Worm (Caenorhabditis elegans) whole organism, young adult: Measurements from ENCODE around the gene ZK1320.3.

Experiments used
- B0336.3 ChIP-seq: fragments of 200-800 bp; sonication (Bioruptor generic); IDR thresholded peaks from 2 replicates; pipeline ENCODE4 v1.3.6; 2022; ENCODE audit warnings: missing genetic modification characterization, missing compliant biosample characterization
- C06A6.2 ChIP-seq: fragments of 200-800 bp; sonication (Bioruptor generic); conservative IDR thresholded peaks from 2 replicates; pipeline ENCODE4 v1.3.6; 2022; ENCODE audit warnings: missing genetic modification characterization, missing compliant biosample characterization
- F23B12.7 ChIP-seq: sonication (generic microtip); optimal IDR thresholded peaks from 2 replicates; lab custom pipeline; 2017; ENCODE audit warnings: missing genetic modification characterization, mild to moderate bottlenecking, missing compliant biosample characterization, antibody characterized with exemption, moderate library complexity; ENCODE audit not compliant: insufficient read depth
- K11D2.4 ChIP-seq: fragments of 200-800 bp; sonication (Bioruptor generic); IDR thresholded peaks from 2 replicates; pipeline ENCODE4 v1.3.6; 2022; ENCODE audit warnings: missing genetic modification reagents, missing genetic modification characterization, missing compliant biosample characterization
- K12H6.12 ChIP-seq: fragments of 200-800 bp; sonication (Bioruptor generic); optimal IDR thresholded peaks from 2 replicates; lab custom pipeline; 2018; ENCODE audit warnings: mild to moderate bottlenecking, missing genetic modification characterization, missing compliant biosample characterization
- aptf-2 ChIP-seq: fragments of 200-800 bp; sonication (Bioruptor generic); conservative IDR thresholded peaks from 2 replicates; pipeline ENCODE4 v1.3.6; 2022; ENCODE audit warnings: missing genetic modification reagents, missing genetic modification characterization, missing compliant biosample characterization
- attf-3 ChIP-seq: fragments of 200-800 bp; sonication (Bioruptor generic); conservative IDR thresholded peaks from 2 replicates; pipeline ENCODE4 v1.3.6; 2022; ENCODE audit warnings: missing genetic modification reagents, missing genetic modification characterization, missing compliant biosample characterization
- attf-6 ChIP-seq: fragments of 200-800 bp; sonication (Bioruptor generic); IDR thresholded peaks from 2 replicates; pipeline ENCODE4 v1.3.6; 2022; ENCODE audit warnings: missing genetic modification reagents, missing genetic modification characterization, missing compliant biosample characterization
- bed-2 ChIP-seq: fragments of 200-800 bp; sonication (Bioruptor generic); IDR thresholded peaks from 2 replicates; pipeline ENCODE4 v1.3.6; 2022; ENCODE audit warnings: missing genetic modification reagents, missing genetic modification characterization, missing compliant biosample characterization
- cebp-1 ChIP-seq, 2 experiments: fragments of 200-800 bp in 1 of 2; sonication (Bioruptor generic) in 1 of 2; sonication (generic microtip) in 1 of 2; IDR thresholded peaks in 1 of 2; optimal IDR thresholded peaks in 1 of 2; 2 replicates each; pipeline versions ENCODE4 v1.3.6 to Lab custom; 2017 to 2022; ENCODE audit warnings: missing compliant biosample characterization in 2 of 2, missing genetic modification characterization in 2 of 2, mild to moderate bottlenecking in 1 of 2, missing genetic modification reagents in 1 of 2, moderate library complexity in 1 of 2
- ceh-91 ChIP-seq: fragments of 200-800 bp; sonication (Bioruptor generic); IDR thresholded peaks from 2 replicates; pipeline ENCODE4 v1.3.6; 2022; ENCODE audit warnings: missing genetic modification reagents, missing genetic modification characterization, missing compliant biosample characterization
- die-1 ChIP-seq: sonication (generic microtip); optimal IDR thresholded peaks from 2 replicates; lab custom pipeline; 2016; ENCODE audit warnings: missing genotype, mild to moderate bottlenecking, missing genetic modification characterization, missing compliant biosample characterization
- dpl-1 ChIP-seq: fragments of 150-350 bp; optimal IDR thresholded peaks from 2 replicates; lab custom pipeline; 2014; ENCODE audit warnings: missing biosample characterization, missing genetic modification reagents, missing genetic modification characterization
- egrh-3 ChIP-seq: fragments of 200-800 bp; sonication (Bioruptor generic); IDR thresholded peaks from 2 replicates; pipeline ENCODE4 v1.3.6; 2022; ENCODE audit warnings: missing genetic modification reagents, missing genetic modification characterization, missing compliant biosample characterization
- ekl-4 ChIP-seq: fragments of 200-800 bp; sonication (Bioruptor generic); IDR thresholded peaks from 2 replicates; pipeline ENCODE4 v1.3.6; 2022; ENCODE audit warnings: missing genetic modification reagents, missing genetic modification characterization, missing compliant biosample characterization
- gei-17 ChIP-seq: fragments of 200-800 bp; sonication (Bioruptor generic); optimal IDR thresholded peaks from 2 replicates; lab custom pipeline; 2018; ENCODE audit warnings: mild to moderate bottlenecking, missing genetic modification characterization, missing compliant biosample characterization
- him-1 ChIP-seq: sonication (generic microtip); optimal IDR thresholded peaks from 2 replicates; lab custom pipeline; 2016; ENCODE audit warnings: missing genotype, missing genetic modification reagents, missing genetic modification characterization, missing compliant biosample characterization
- hlh-26 ChIP-seq: fragments of 200-800 bp; sonication (Bioruptor generic); conservative IDR thresholded peaks from 2 replicates; pipeline ENCODE4 v1.3.6; 2022; ENCODE audit warnings: missing genetic modification reagents, missing genetic modification characterization, missing compliant biosample characterization
- hmg-1.2 ChIP-seq: fragments of 200-800 bp; sonication (Bioruptor generic); IDR thresholded peaks from 2 replicates; pipeline ENCODE4 v1.3.6; 2022; ENCODE audit warnings: missing genetic modification reagents, missing genetic modification characterization, missing compliant biosample characterization
- hmg-20 ChIP-seq: fragments of 200-800 bp; sonication (Bioruptor generic); IDR thresholded peaks from 2 replicates; pipeline ENCODE4 v1.3.6; 2022; ENCODE audit warnings: missing genetic modification reagents, missing genetic modification characterization, missing compliant biosample characterization
- let-607 ChIP-seq, 2 experiments: fragments of 200-800 bp in 1 of 2; sonication (Bioruptor generic) in 1 of 2; sonication (generic microtip) in 1 of 2; optimal IDR thresholded peaks; 2 replicates each; lab custom pipeline; 2016 to 2018; ENCODE audit warnings: mild to moderate bottlenecking in 2 of 2, missing compliant biosample characterization in 2 of 2, missing genetic modification characterization in 2 of 2, moderate library complexity in 2 of 2, missing genotype in 1 of 2
- lsl-1 ChIP-seq: fragments of 200-800 bp; sonication (Bioruptor generic); optimal IDR thresholded peaks from 2 replicates; lab custom pipeline; 2018; ENCODE audit warnings: mild to moderate bottlenecking, missing genetic modification characterization, moderate library complexity, missing compliant biosample characterization
- madf-6 ChIP-seq: fragments of 200-800 bp; sonication (Bioruptor generic); IDR thresholded peaks from 2 replicates; pipeline ENCODE4 v1.3.6; 2022; ENCODE audit warnings: missing genetic modification reagents, missing genetic modification characterization, missing compliant biosample characterization
- mxl-1 ChIP-seq: sonication (generic microtip); optimal IDR thresholded peaks from 2 replicates; lab custom pipeline; 2016; ENCODE audit warnings: missing genetic modification characterization, missing compliant biosample characterization
- nfya-2 ChIP-seq: fragments of 200-800 bp; sonication (Bioruptor generic); IDR thresholded peaks from 2 replicates; pipeline ENCODE4 v1.3.6; 2022; ENCODE audit warnings: missing genetic modification reagents, missing genetic modification characterization, missing compliant biosample characterization
- nhr-80 ChIP-seq: sonication (generic microtip); optimal IDR thresholded peaks from 2 replicates; lab custom pipeline; 2016; ENCODE audit warnings: missing genetic modification characterization, missing compliant biosample characterization
- sdz-38 ChIP-seq: sonication (generic microtip); optimal IDR thresholded peaks from 2 replicates; lab custom pipeline; 2016; ENCODE audit warnings: missing genotype, missing genetic modification characterization, missing compliant biosample characterization
- tbp1 ChIP-seq: fragments of 200-800 bp; sonication (Bioruptor generic); optimal IDR thresholded peaks from 2 replicates; lab custom pipeline; 2018; ENCODE audit warnings: mild to moderate bottlenecking, missing genetic modification characterization, missing compliant biosample characterization
- tbx-9 ChIP-seq: sonication (generic microtip); optimal IDR thresholded peaks from 2 replicates; lab custom pipeline; 2016; ENCODE audit warnings: borderline replicate concordance, missing genetic modification characterization, inconsistent platforms, missing compliant biosample characterization
- tlf-1 ChIP-seq: fragments of 200-800 bp; sonication (Bioruptor generic); optimal IDR thresholded peaks from 2 replicates; lab custom pipeline; 2018; ENCODE audit warnings: mild to moderate bottlenecking, missing genetic modification characterization, missing compliant biosample characterization
- unc-130 ChIP-seq: sonication (generic microtip); optimal IDR thresholded peaks from 2 replicates; lab custom pipeline; 2016; ENCODE audit warnings: missing genetic modification reagents, missing genetic modification characterization, missing compliant biosample characterization
- xnd-1 ChIP-seq: sonication (generic microtip); optimal IDR thresholded peaks from 2 replicates; lab custom pipeline; 2016; ENCODE audit warnings: missing genotype, missing genetic modification reagents, missing genetic modification characterization, missing compliant biosample characterization

ZK1320.3 gene

ce11 chrII:9667382-9667781, 7.2 kb upstream of the ZK1320.3 start, which contains the start of gene ZK1320.11:
Gene ZK1320.11 (plus strand): TSS chrII:9667624.
- TF ChIP-seq hmg-1.2 (GFP tag; lab: Robert Waterston, UW) (peak; percentile 88), attf-3 (GFP tag; lab: Robert Waterston, UW) (0 out of 2 replicates have a peak, but pooled peaks have one; percentile 11), lsl-1 (GFP tag; lab: Kevin White, UChicago) (no peak)
- TF ChIP-seq, all 124 proteins: peak for 2

- no peak for TF ChIP-seq xnd-1 (tag; lab: Kevin White, UChicago)
- TF ChIP-seq cebp-1 (GFP tag; IDR thresholded peaks at IDR 0.05; lab: Robert Waterston, UW): no peak
- no peak for TF ChIP-seq cebp-1 (tag; optimal IDR thresholded peaks at IDR 0.05; lab: Kevin White, UChicago)
- TF ChIP-seq him-1 (tag; lab: Kevin White, UChicago): no peak
- TF ChIP-seq sdz-38: no peak
- TF ChIP-seq aptf-2 (GFP tag; lab: Robert Waterston, UW): no peak
- TF ChIP-seq nhr-80 (tag; lab: Kevin White, UChicago): no peak
- no peak for TF ChIP-seq mxl-1 (tag; lab: Kevin White, UChicago)
- TF ChIP-seq, all 124 proteins: peak for 0
These were observed 5.4 kb upstream of the ZK1320.3 start, which contains the start of gene ZK1320.5 for ce11 chrII:9665577-9665976. Gene ZK1320.5 (minus strand): TSS chrII:9665677.

ce11 chrII:9662797-9663196, 2.6 kb upstream of the ZK1320.3 start, which contains the start of gene cyp-13A10:
Gene cyp-13A10 (minus strand): TSS chrII:9662884.
- TF ChIP-seq dpl-1 (GFP tag; lab: Kevin White, UChicago) (no peak), gei-17 (GFP tag; lab: Kevin White, UChicago) (no peak), tbx-9 (tag; lab: Kevin White, UChicago) (no peak), K11D2.4 (GFP tag; lab: Robert Waterston, UW) (no peak)

ce11 chrII:9662160-9662559, 1.9 kb upstream of the ZK1320.3 start:
- TF ChIP-seq tbx-9 (tag; lab: Kevin White, UChicago) (no peak), egrh-3 (no peak), hmg-1.2 (GFP tag; lab: Robert Waterston, UW) (no peak), bed-2 (GFP tag; lab: Robert Waterston, UW) (no peak), unc-130 (GFP tag; lab: Kevin White, UChicago) (no peak), B0336.3 (GFP tag; lab: Robert Waterston, UW) (no peak), ekl-4 (GFP tag; lab: Robert Waterston, UW) (no peak), aptf-2 (GFP tag; lab: Robert Waterston, UW) (no peak), attf-6 (GFP tag; lab: Robert Waterston, UW) (no peak), C06A6.2 (GFP tag; lab: Robert Waterston, UW) (no peak), K12H6.12 (no peak), hmg-20 (no peak), die-1 (tag; lab: Kevin White, UChicago) (no peak), F23B12.7 (tag; lab: Kevin White, UChicago) (no peak), nfya-2 (GFP tag; lab: Robert Waterston, UW) (no peak), tbp1 (no peak), tlf-1 (GFP tag; lab: Kevin White, UChicago) (no peak), madf-6 (GFP tag; lab: Robert Waterston, UW) (no peak), hlh-26 (GFP tag; lab: Robert Waterston, UW) (no peak)

- peak in 1 of 2 experiments; percentile 7 for TF ChIP-seq let-607 (tag; optimal IDR thresholded peaks at IDR 0.05; lab: Kevin White, UChicago)
- TF ChIP-seq nhr-80 (tag; lab: Kevin White, UChicago): peak; percentile 48
- no peak for TF ChIP-seq ceh-91 (GFP tag; lab: Robert Waterston, UW)
These were observed 1.3 kb downstream of the ZK1320.3 start, which contains the start of gene ZK1320.2 for ce11 chrII:9658915-9659314. Gene ZK1320.2 (minus strand): TSS chrII:9659002.
